Worm (Caenorhabditis elegans) whole organism, L3 larva: Measurements from ENCODE around the gene C34C12.1.

ENCODE experiments used
- R02D3.7 ChIP-seq: fragments of 150-350 bp; optimal IDR thresholded peaks from 2 replicates; lab custom pipeline; 2014; ENCODE audit warnings: missing biosample characterization, missing genetic modification characterization
- ZK546.5 ChIP-seq: sonication (generic microtip); optimal IDR thresholded peaks from 2 replicates; lab custom pipeline; 2017; ENCODE audit warnings: missing biosample characterization, missing genetic modification characterization
- aly-2 ChIP-seq: fragments of 150-350 bp; optimal IDR thresholded peaks from 2 replicates; lab custom pipeline; 2014; ENCODE audit warnings: missing biosample characterization, missing genetic modification characterization
- ama-1 ChIP-seq: fragments of 150-350 bp; optimal IDR thresholded peaks from 2 replicates; lab custom pipeline; 2018
- ceh-16 ChIP-seq: sonication (generic microtip); optimal IDR thresholded peaks from 2 replicates; lab custom pipeline; 2017; ENCODE audit warnings: missing biosample characterization, missing genetic modification characterization
- fos-1 ChIP-seq: fragments of 150-350 bp; optimal IDR thresholded peaks from 2 replicates; lab custom pipeline; 2014; ENCODE audit warnings: missing biosample characterization, missing genetic modification characterization
- lin-39 ChIP-seq: fragments of 150-350 bp; optimal IDR thresholded peaks from 2 replicates; lab custom pipeline; 2018; ENCODE audit warnings: missing biosample characterization, missing genetic modification reagents, missing genetic modification characterization
- nhr-11 ChIP-seq: fragments of 150-350 bp; optimal IDR thresholded peaks from 2 replicates; lab custom pipeline; 2014; ENCODE audit warnings: missing biosample characterization, missing genetic modification characterization
- nhr-28 ChIP-seq: fragments of 150-350 bp; optimal IDR thresholded peaks from 2 replicates; lab custom pipeline; 2014; ENCODE audit warnings: missing biosample characterization, missing genetic modification characterization
- pqm-1 ChIP-seq: fragments of 150-350 bp; optimal IDR thresholded peaks from 2 replicates; lab custom pipeline; 2017; ENCODE audit warnings: missing biosample characterization, missing genetic modification characterization, inconsistent platforms
- unc-62 ChIP-seq: fragments of 150-350 bp; sonication (generic microtip); optimal IDR thresholded peaks from 4 replicates; lab custom pipeline; 2014; ENCODE audit warnings: missing biosample characterization, missing genetic modification reagents, missing genetic modification characterization
- ztf-11 ChIP-seq: fragments of 150-350 bp; optimal IDR thresholded peaks from 2 replicates; lab custom pipeline; 2014; ENCODE audit warnings: missing biosample characterization, missing genetic modification characterization

DNA sequence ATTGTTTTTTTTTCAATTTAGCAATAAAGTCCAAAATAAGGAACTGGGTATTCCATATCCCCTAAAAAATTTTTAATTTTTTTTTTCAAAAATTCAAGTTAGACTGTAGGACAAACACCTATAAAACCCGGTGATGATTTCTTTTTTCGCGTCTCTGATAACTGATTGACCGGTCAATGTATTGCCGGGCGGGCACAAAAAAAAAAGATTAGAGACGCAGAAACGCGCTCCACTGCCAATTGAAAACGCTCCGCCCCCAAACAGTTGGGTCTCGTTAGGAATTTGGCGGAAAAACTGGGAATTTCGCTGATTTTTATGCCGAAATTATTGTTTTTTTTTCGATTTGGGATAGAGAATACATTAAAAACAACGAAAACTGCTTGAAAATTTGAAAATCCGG is 14.2 kb downstream of the C34C12.1 start:
- TF ChIP-seq aly-2 (no peak), lin-39 (tag; lab: Kevin White, UChicago) (no peak), unc-62 (GFP tag; lab: Kevin White, UChicago) (no peak), ama-1 (lab: Kevin White, UChicago) (no peak), pqm-1 (tag; lab: Kevin White, UChicago) (no peak), R02D3.7 (tag; lab: Kevin White, UChicago) (no peak), fos-1 (tag; lab: Kevin White, UChicago) (no peak), ceh-16 (tag; lab: Kevin White, UChicago) (no peak), nhr-28 (tag; lab: Kevin White, UChicago) (no peak), ztf-11 (tag; lab: Kevin White, UChicago) (no peak), nhr-11 (tag; lab: Kevin White, UChicago) (no peak), ZK546.5 (tag; lab: Kevin White, UChicago) (no peak)
